Worm (Caenorhabditis elegans) whole organism, late embryonic: ENCODE measurements around the gene T09E8.4.
A peak's percentile ranks its signal among the peaks of the same experiment; 100 is the strongest.

Experiments used
- F13H6.1 ChIP-seq: sonication (generic microtip); optimal IDR thresholded peaks from 2 replicates; lab custom pipeline; 2016; ENCODE audit warnings: missing genetic modification characterization, missing compliant biosample characterization
- K02D7.2 ChIP-seq: sonication (generic microtip); optimal IDR thresholded peaks from 2 replicates; lab custom pipeline; 2017; ENCODE audit warnings: mild to moderate bottlenecking, missing genetic modification characterization, missing compliant biosample characterization
- K09A11.1 ChIP-seq: sonication (generic microtip); optimal IDR thresholded peaks from 2 replicates; lab custom pipeline; 2017; ENCODE audit warnings: antibody characterized with exemption, mild to moderate bottlenecking, missing genetic modification characterization, missing compliant biosample characterization; ENCODE audit not compliant: insufficient read depth
- ahr-1 ChIP-seq: sonication (generic microtip); optimal IDR thresholded peaks from 2 replicates; lab custom pipeline; 2016; ENCODE audit warnings: missing genetic modification characterization, missing compliant biosample characterization
- ceh-19 ChIP-seq: fragments of 200-800 bp; sonication (Bioruptor generic); optimal IDR thresholded peaks from 2 replicates; lab custom pipeline; 2018; ENCODE audit warnings: mild to moderate bottlenecking, missing genetic modification characterization, missing compliant biosample characterization
- ceh-2 ChIP-seq: sonication (generic microtip); optimal IDR thresholded peaks from 2 replicates; lab custom pipeline; 2016; ENCODE audit warnings: missing genotype, missing genetic modification characterization, missing compliant biosample characterization
- ceh-45 ChIP-seq: fragments of 200-800 bp; sonication (Bioruptor generic); IDR thresholded peaks from 2 replicates; pipeline ENCODE4 v1.3.6; 2022; ENCODE audit warnings: missing genetic modification reagents, missing genetic modification characterization, missing compliant biosample characterization
- ceh-48 ChIP-seq: sonication (generic microtip); optimal IDR thresholded peaks from 2 replicates; lab custom pipeline; 2016; ENCODE audit warnings: missing genetic modification characterization, inconsistent platforms, missing compliant biosample characterization
- ceh-6 ChIP-seq: fragments of 200-800 bp; sonication (Bioruptor generic); optimal IDR thresholded peaks from 2 replicates; lab custom pipeline; 2018; ENCODE audit warnings: mild to moderate bottlenecking, missing genetic modification characterization, missing compliant biosample characterization
- ceh-9 ChIP-seq: sonication (generic microtip); optimal IDR thresholded peaks from 2 replicates; lab custom pipeline; 2016; ENCODE audit warnings: mild to moderate bottlenecking, missing genetic modification characterization, inconsistent platforms, missing compliant biosample characterization
- dve-1 ChIP-seq: sonication (generic microtip); optimal IDR thresholded peaks from 2 replicates; lab custom pipeline; 2017; ENCODE audit warnings: antibody characterized with exemption, mild to moderate bottlenecking, missing genetic modification characterization, missing compliant biosample characterization
- elt-2 ChIP-seq: sonication (generic microtip); optimal IDR thresholded peaks from 2 replicates; lab custom pipeline; 2016; ENCODE audit warnings: missing genetic modification reagents, missing genetic modification characterization, missing compliant biosample characterization
- elt-4 ChIP-seq: sonication (generic microtip); optimal IDR thresholded peaks from 2 replicates; lab custom pipeline; 2016; ENCODE audit warnings: missing genetic modification characterization, missing compliant biosample characterization
- fax-1 ChIP-seq: sonication (generic microtip); optimal IDR thresholded peaks from 2 replicates; lab custom pipeline; 2016; ENCODE audit warnings: missing genotype, missing genetic modification characterization, missing compliant biosample characterization
- fkh-6 ChIP-seq: sonication (generic microtip); optimal IDR thresholded peaks from 2 replicates; lab custom pipeline; 2016; ENCODE audit warnings: missing genetic modification characterization, missing compliant biosample characterization
- gmeb-2 ChIP-seq: sonication (generic microtip); optimal IDR thresholded peaks from 2 replicates; lab custom pipeline; 2016; ENCODE audit warnings: missing genetic modification characterization, inconsistent platforms, missing compliant biosample characterization
- hlh-13 ChIP-seq: fragments of 200-800 bp; sonication (Bioruptor generic); optimal IDR thresholded peaks from 2 replicates; lab custom pipeline; 2018; ENCODE audit warnings: mild to moderate bottlenecking, missing genetic modification characterization, missing compliant biosample characterization
- hlh-15 ChIP-seq: sonication (generic microtip); optimal IDR thresholded peaks from 2 replicates; lab custom pipeline; 2016; ENCODE audit warnings: missing genetic modification characterization, missing compliant biosample characterization
- hlh-30 ChIP-seq: sonication (generic microtip); optimal IDR thresholded peaks from 2 replicates; lab custom pipeline; 2017; ENCODE audit warnings: antibody characterized with exemption, missing genetic modification characterization, missing compliant biosample characterization; ENCODE audit not compliant: insufficient read depth
- hlh-6 ChIP-seq: sonication (generic microtip); optimal IDR thresholded peaks from 2 replicates; lab custom pipeline; 2016; ENCODE audit warnings: missing genotype, missing genetic modification characterization, missing compliant biosample characterization
- madf-2 ChIP-seq: sonication (generic microtip); optimal IDR thresholded peaks from 2 replicates; lab custom pipeline; 2017; ENCODE audit warnings: missing genetic modification characterization, missing compliant biosample characterization
- mec-3 ChIP-seq: sonication (generic microtip); optimal IDR thresholded peaks from 2 replicates; lab custom pipeline; 2016; ENCODE audit warnings: borderline replicate concordance, missing genetic modification characterization, missing compliant biosample characterization
- pag-3 ChIP-seq: sonication (generic microtip); optimal IDR thresholded peaks from 2 replicates; lab custom pipeline; 2016; ENCODE audit warnings: missing compliant biosample characterization, missing genetic modification characterization, borderline replicate concordance
- pat-9 ChIP-seq: fragments of 200-800 bp; sonication (Bioruptor generic); optimal IDR thresholded peaks from 2 replicates; lab custom pipeline; 2018; ENCODE audit warnings: mild to moderate bottlenecking, missing genetic modification characterization, moderate library complexity, missing compliant biosample characterization
- pha-2 ChIP-seq: sonication (generic microtip); optimal IDR thresholded peaks from 2 replicates; lab custom pipeline; 2017; ENCODE audit warnings: mild to moderate bottlenecking, missing genetic modification characterization, missing compliant biosample characterization
- pha-4 ChIP-seq: fragments of 150-350 bp; optimal IDR thresholded peaks from 2 replicates; lab custom pipeline; 2018; ENCODE audit warnings: missing biosample characterization, missing genetic modification reagents, missing genetic modification characterization
- pqm-1 ChIP-seq: sonication (generic microtip); optimal IDR thresholded peaks from 2 replicates; lab custom pipeline; 2016; ENCODE audit warnings: missing genetic modification characterization, missing compliant biosample characterization
- sdc-2 ChIP-seq: sonication (generic microtip); optimal IDR thresholded peaks from 2 replicates; lab custom pipeline; 2016; ENCODE audit warnings: missing genotype, missing genetic modification characterization, missing compliant biosample characterization
- sox-4 ChIP-seq: sonication (generic microtip); optimal IDR thresholded peaks from 2 replicates; lab custom pipeline; 2017; ENCODE audit warnings: mild to moderate bottlenecking, missing genetic modification characterization, inconsistent platforms, missing compliant biosample characterization
- tbx-2 ChIP-seq: sonication (generic microtip); optimal IDR thresholded peaks from 2 replicates; lab custom pipeline; 2016; ENCODE audit warnings: missing genetic modification characterization, missing compliant biosample characterization
- tbx-7 ChIP-seq: sonication (generic microtip); optimal IDR thresholded peaks from 2 replicates; lab custom pipeline; 2016; ENCODE audit warnings: missing genotype, missing genetic modification characterization, missing compliant biosample characterization
- ttx-3 ChIP-seq: sonication (generic microtip); optimal IDR thresholded peaks from 2 replicates; lab custom pipeline; 2016; ENCODE audit warnings: missing genetic modification reagents, missing genetic modification characterization, missing compliant biosample characterization
- unc-42 ChIP-seq: sonication (generic microtip); optimal IDR thresholded peaks from 2 replicates; lab custom pipeline; 2016; ENCODE audit warnings: missing genotype, missing genetic modification characterization, missing compliant biosample characterization
- unc-86 ChIP-seq: sonication (generic microtip); optimal IDR thresholded peaks from 2 replicates; lab custom pipeline; 2016; ENCODE audit warnings: missing genetic modification characterization, missing compliant biosample characterization

Gene T09E8.4

DNA sequence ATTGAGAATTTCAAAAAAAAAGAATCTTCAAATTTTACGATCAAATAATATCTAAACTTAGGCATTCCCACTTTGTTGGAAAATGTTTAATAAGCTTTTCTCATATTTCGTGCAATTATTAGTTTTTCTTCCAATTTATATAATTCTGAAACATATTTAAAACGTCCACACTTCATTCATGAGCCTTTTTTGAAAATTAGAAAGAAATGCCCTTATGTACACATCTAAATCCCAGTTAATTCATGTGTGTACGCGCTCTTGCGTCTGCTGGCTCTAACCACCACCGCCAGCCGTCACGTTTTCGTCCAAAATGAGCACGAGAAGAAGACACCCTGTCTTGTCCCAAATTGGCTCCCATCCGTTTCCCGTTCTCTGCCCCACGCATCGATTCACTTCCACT is 17.5 kb downstream of the T09E8.4 start:
- TF ChIP-seq ceh-6 (GFP tag; lab: Kevin White, UChicago), result no peak
- TF ChIP-seq unc-42 (tag; lab: Kevin White, UChicago), result peak; percentile 22
- TF ChIP-seq fax-1 (tag; lab: Kevin White, UChicago), result no peak
- no peak for TF ChIP-seq K02D7.2 (tag; lab: Kevin White, UChicago)
- peak; percentile 15 for TF ChIP-seq hlh-30 (tag; lab: Kevin White, UChicago)
- TF ChIP-seq, all 69 proteins: peak for 2

DNA sequence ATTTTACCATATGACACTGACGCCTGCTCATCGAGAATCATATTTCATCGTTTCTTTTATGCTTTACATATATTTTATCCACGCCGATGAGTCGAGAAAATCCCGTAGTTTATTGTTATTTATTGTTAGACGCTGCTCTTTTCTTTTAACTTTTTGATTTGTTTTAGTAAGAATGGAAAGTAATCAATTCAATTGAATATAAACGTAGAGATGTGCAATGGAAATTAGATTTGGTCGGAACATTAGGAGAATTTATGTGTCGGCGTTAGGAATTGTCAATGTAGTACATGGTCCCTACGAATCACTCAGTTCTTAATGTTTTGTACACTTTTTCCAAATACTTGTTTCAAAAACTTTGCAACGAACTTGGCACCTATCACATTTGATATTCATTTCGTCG is 18.8 kb downstream of the T09E8.4 start:
- no peak for TF ChIP-seq mec-3
- no peak for TF ChIP-seq hlh-30 (tag; lab: Kevin White, UChicago)
- peak; percentile 94 for TF ChIP-seq unc-42 (tag; lab: Kevin White, UChicago)
- TF ChIP-seq K02D7.2 (tag; lab: Kevin White, UChicago), result no peak

DNA sequence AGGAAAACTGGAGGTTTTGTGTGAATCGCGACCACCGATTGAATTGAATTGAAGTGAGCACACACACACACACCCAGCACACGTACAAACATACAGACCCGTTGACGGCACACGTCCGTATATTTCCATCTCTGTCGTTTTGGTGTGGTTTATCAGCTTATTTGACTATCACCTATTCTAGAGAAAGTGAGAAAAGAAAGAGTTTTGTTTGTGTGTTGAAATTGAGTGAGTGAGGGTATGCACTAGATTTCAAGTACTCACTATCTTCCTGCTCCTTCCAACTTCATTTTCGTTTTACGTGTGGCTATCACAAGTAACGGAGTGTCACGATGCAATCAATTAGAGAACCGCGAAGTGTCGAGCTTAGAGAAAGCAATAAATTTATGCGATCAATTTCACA is 20.2 kb downstream of the T09E8.4 start:
- TF ChIP-seq unc-86 (tag; lab: Kevin White, UChicago) (no peak), elt-4 (no peak), hlh-30 (tag; lab: Kevin White, UChicago) (no peak), hlh-6 (tag; lab: Kevin White, UChicago) (no peak), fkh-6 (tag; lab: Kevin White, UChicago) (no peak), tbx-2 (tag; lab: Kevin White, UChicago) (no peak), ceh-48 (tag; lab: Kevin White, UChicago) (no peak), ceh-9 (no peak), pha-4 (tag; lab: Kevin White, UChicago) (no peak), sdc-2 (tag; lab: Kevin White, UChicago) (no peak), F13H6.1 (tag; lab: Kevin White, UChicago) (no peak), ceh-19 (GFP tag; lab: Kevin White, UChicago) (no peak), gmeb-2 (tag; lab: Kevin White, UChicago) (no peak), K09A11.1 (tag; lab: Kevin White, UChicago) (no peak), ahr-1 (tag; lab: Kevin White, UChicago) (no peak)

DNA sequence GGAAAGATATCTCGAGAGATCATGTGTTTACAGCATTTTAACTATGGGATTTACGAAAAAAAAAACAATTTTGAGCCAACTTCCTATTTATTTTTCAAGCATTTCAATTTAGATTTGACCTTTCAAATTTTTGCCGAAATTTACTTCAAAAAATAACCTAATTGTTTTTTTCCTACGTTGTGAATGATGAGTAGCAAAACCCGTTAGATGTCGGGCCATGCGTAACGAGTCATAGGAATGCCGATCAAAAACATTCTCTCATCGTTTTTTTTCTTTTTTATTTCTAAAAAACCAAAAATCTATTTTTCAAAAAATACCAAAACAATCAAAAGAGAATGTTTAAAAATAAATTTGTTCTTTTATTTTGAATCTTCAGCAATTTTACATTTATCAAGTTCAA is 21.2 kb downstream of the T09E8.4 start:
- no peak for TF ChIP-seq ceh-19 (GFP tag; lab: Kevin White, UChicago)
- no peak for TF ChIP-seq ttx-3 (tag; lab: Kevin White, UChicago)
- no peak for TF ChIP-seq hlh-13 (GFP tag; lab: Kevin White, UChicago)
- TF ChIP-seq pat-9 (tag; lab: Kevin White, UChicago), result no peak
- TF ChIP-seq ceh-2 (tag; lab: Kevin White, UChicago), result no peak
- no peak for TF ChIP-seq pha-2 (tag; lab: Kevin White, UChicago)
- TF ChIP-seq madf-2 (tag; lab: Kevin White, UChicago), result no peak
- TF ChIP-seq hlh-6 (tag; lab: Kevin White, UChicago), result no peak
- no peak for TF ChIP-seq hlh-15 (tag; lab: Kevin White, UChicago)
- no peak for TF ChIP-seq ceh-45 (GFP tag; lab: Robert Waterston, UW)
- no peak for TF ChIP-seq fkh-6 (tag; lab: Kevin White, UChicago)
- TF ChIP-seq pqm-1 (tag; lab: Kevin White, UChicago), result no peak
- no peak for TF ChIP-seq pag-3 (tag; lab: Kevin White, UChicago)
- TF ChIP-seq tbx-7 (tag; lab: Kevin White, UChicago), result no peak
- TF ChIP-seq K02D7.2 (tag; lab: Kevin White, UChicago), result no peak
- no peak for TF ChIP-seq dve-1
- no peak for TF ChIP-seq elt-2
- TF ChIP-seq sox-4 (tag; lab: Kevin White, UChicago), result no peak
